Worm (Caenorhabditis elegans) whole organism, young adult: ENCODE results near the gene Y6E2A.5.

Experiments
- T07F8.4 ChIP-seq: sonication (generic microtip); optimal IDR thresholded peaks from 2 replicates; lab custom pipeline; 2016; ENCODE audit warnings: mild to moderate bottlenecking, missing genetic modification characterization, moderate library complexity, missing compliant biosample characterization
- attf-5 ChIP-seq: fragments of 200-800 bp; sonication (Bioruptor generic); optimal IDR thresholded peaks from 2 replicates; lab custom pipeline; 2018; ENCODE audit warnings: mild to moderate bottlenecking, missing genetic modification characterization, missing compliant biosample characterization
- cebp-2 ChIP-seq: fragments of 200-800 bp; sonication (Bioruptor generic); IDR thresholded peaks from 2 replicates; pipeline ENCODE4 v1.3.6; 2022; ENCODE audit warnings: missing genetic modification characterization, missing compliant biosample characterization

ce11 chrV:15687660-15688059, 30.8 kb downstream of the Y6E2A.5 start, which contains the start of gene nhr-197:
- TF ChIP-seq T07F8.4 (tag; lab: Kevin White, UChicago) (no peak), cebp-2 (GFP tag; lab: Robert Waterston, UW) (no peak), attf-5 (GFP tag; lab: Kevin White, UChicago) (no peak)
